Worm (Caenorhabditis elegans) whole organism, late embryonic: ENCODE measurements around the gene ttr-5.

Experiments
- T23F11.4 ChIP-seq: fragments of 200-800 bp; sonication (Bioruptor generic); optimal IDR thresholded peaks from 2 replicates; lab custom pipeline; 2018; ENCODE audit warnings: mild to moderate bottlenecking, missing genetic modification characterization, missing compliant biosample characterization
- ceh-14 ChIP-seq: sonication (generic microtip); optimal IDR thresholded peaks from 2 replicates; lab custom pipeline; 2016; ENCODE audit warnings: missing genotype, missing genetic modification characterization, missing compliant biosample characterization
- ceh-18 ChIP-seq: sonication (generic microtip); optimal IDR thresholded peaks from 2 replicates; lab custom pipeline; 2016; ENCODE audit warnings: missing genetic modification characterization, missing compliant biosample characterization
- ceh-34 ChIP-seq: sonication (generic microtip); optimal IDR thresholded peaks from 2 replicates; lab custom pipeline; 2016; ENCODE audit warnings: mild to moderate bottlenecking, missing genetic modification characterization, missing compliant biosample characterization
- ceh-6 ChIP-seq: fragments of 200-800 bp; sonication (Bioruptor generic); optimal IDR thresholded peaks from 2 replicates; lab custom pipeline; 2018; ENCODE audit warnings: mild to moderate bottlenecking, missing genetic modification characterization, missing compliant biosample characterization
- ceh-9 ChIP-seq: sonication (generic microtip); optimal IDR thresholded peaks from 2 replicates; lab custom pipeline; 2016; ENCODE audit warnings: mild to moderate bottlenecking, missing genetic modification characterization, inconsistent platforms, missing compliant biosample characterization
- elt-4 ChIP-seq: sonication (generic microtip); optimal IDR thresholded peaks from 2 replicates; lab custom pipeline; 2016; ENCODE audit warnings: missing genetic modification characterization, missing compliant biosample characterization
- eyg-1 ChIP-seq: sonication (generic microtip); optimal IDR thresholded peaks from 2 replicates; lab custom pipeline; 2016; ENCODE audit warnings: missing genotype, missing genetic modification characterization, missing compliant biosample characterization
- fkh-6 ChIP-seq: sonication (generic microtip); optimal IDR thresholded peaks from 2 replicates; lab custom pipeline; 2016; ENCODE audit warnings: missing genetic modification characterization, missing compliant biosample characterization
- hlh-15 ChIP-seq: sonication (generic microtip); optimal IDR thresholded peaks from 2 replicates; lab custom pipeline; 2016; ENCODE audit warnings: missing genetic modification characterization, missing compliant biosample characterization
- hlh-6 ChIP-seq: sonication (generic microtip); optimal IDR thresholded peaks from 2 replicates; lab custom pipeline; 2016; ENCODE audit warnings: missing genotype, missing genetic modification characterization, missing compliant biosample characterization
- lim-6 ChIP-seq: sonication (generic microtip); optimal IDR thresholded peaks from 2 replicates; lab custom pipeline; 2016; ENCODE audit warnings: missing genetic modification characterization, missing compliant biosample characterization
- mec-3 ChIP-seq: sonication (generic microtip); optimal IDR thresholded peaks from 2 replicates; lab custom pipeline; 2016; ENCODE audit warnings: borderline replicate concordance, missing genetic modification characterization, missing compliant biosample characterization
- odd-2 ChIP-seq: sonication (generic microtip); optimal IDR thresholded peaks from 2 replicates; lab custom pipeline; 2017; ENCODE audit warnings: antibody characterized with exemption, mild to moderate bottlenecking, missing genetic modification characterization, missing compliant biosample characterization
- pat-9 ChIP-seq: fragments of 200-800 bp; sonication (Bioruptor generic); optimal IDR thresholded peaks from 2 replicates; lab custom pipeline; 2018; ENCODE audit warnings: mild to moderate bottlenecking, missing genetic modification characterization, moderate library complexity, missing compliant biosample characterization
- pha-2 ChIP-seq: sonication (generic microtip); optimal IDR thresholded peaks from 2 replicates; lab custom pipeline; 2017; ENCODE audit warnings: mild to moderate bottlenecking, missing genetic modification characterization, missing compliant biosample characterization
- pha-4 ChIP-seq: fragments of 150-350 bp; optimal IDR thresholded peaks from 2 replicates; lab custom pipeline; 2018; ENCODE audit warnings: missing biosample characterization, missing genetic modification reagents, missing genetic modification characterization
- ref-2 ChIP-seq: sonication (generic microtip); optimal IDR thresholded peaks from 2 replicates; lab custom pipeline; 2016; ENCODE audit warnings: missing genetic modification characterization, missing compliant biosample characterization
- sox-4 ChIP-seq: sonication (generic microtip); optimal IDR thresholded peaks from 2 replicates; lab custom pipeline; 2017; ENCODE audit warnings: mild to moderate bottlenecking, missing genetic modification characterization, inconsistent platforms, missing compliant biosample characterization
- syd-9 ChIP-seq: sonication (generic microtip); optimal IDR thresholded peaks from 2 replicates; lab custom pipeline; 2016; ENCODE audit warnings: mild to moderate bottlenecking, missing genetic modification characterization, moderate library complexity, missing compliant biosample characterization
- tbx-2 ChIP-seq: sonication (generic microtip); optimal IDR thresholded peaks from 2 replicates; lab custom pipeline; 2016; ENCODE audit warnings: missing genetic modification characterization, missing compliant biosample characterization
- unc-3 ChIP-seq, 2 experiments: fragments of 200-800 bp in 1 of 2; sonication (Bioruptor generic) in 1 of 2; sonication (generic microtip) in 1 of 2; conservative IDR thresholded peaks in 1 of 2; optimal IDR thresholded peaks in 1 of 2; 2 replicates each; pipeline versions ENCODE4 v1.3.6 to Lab custom; 2016 to 2022; ENCODE audit warnings: missing compliant biosample characterization in 2 of 2, missing genetic modification characterization in 2 of 2, missing genetic modification reagents in 1 of 2
- unc-55 ChIP-seq: sonication (generic microtip); optimal IDR thresholded peaks from 2 replicates; lab custom pipeline; 2017; ENCODE audit warnings: missing biosample characterization, missing genetic modification reagents, missing genetic modification characterization

Gene ttr-5

DNA sequence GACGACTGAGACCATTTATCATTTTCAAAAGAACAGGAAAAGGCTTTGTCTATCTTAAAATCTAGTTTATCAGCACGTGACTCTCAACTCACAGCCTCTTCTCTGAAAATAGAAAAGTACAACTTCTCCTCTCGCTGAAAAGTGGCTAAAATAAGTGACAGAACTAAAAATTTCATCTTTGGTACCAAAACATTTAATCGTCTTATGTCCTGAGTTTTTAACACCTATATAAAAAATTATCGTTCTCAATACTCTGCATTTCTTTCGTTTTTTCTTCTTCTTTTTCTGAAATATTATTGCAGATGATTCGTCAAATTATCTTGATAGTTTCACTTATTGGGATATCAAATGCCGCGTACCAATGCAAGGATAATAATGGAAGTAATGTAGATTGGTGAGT, 36.9 kb downstream of the ttr-5 start, which contains the start of gene crn-6:
Gene crn-6, plus strand, starts transcription at position 301 of the 400 bp plus-strand sequence.
- no peak for TF ChIP-seq ref-2 (tag; lab: Kevin White, UChicago)
- no peak for TF ChIP-seq pat-9 (tag; lab: Kevin White, UChicago)
- TF ChIP-seq tbx-2 (tag; lab: Kevin White, UChicago) = no peak
- TF ChIP-seq sox-4 (tag; lab: Kevin White, UChicago) = no peak
- TF ChIP-seq lim-6 (tag; lab: Kevin White, UChicago) = no peak
- TF ChIP-seq mec-3 (tag; lab: Kevin White, UChicago) = no peak
- no peak for TF ChIP-seq eyg-1 (tag; lab: Kevin White, UChicago)
- TF ChIP-seq ceh-18 (tag; lab: Kevin White, UChicago) = no peak
- TF ChIP-seq ceh-6 = no peak
- no peak for TF ChIP-seq unc-3 (GFP tag; conservative IDR thresholded peaks at IDR 0.05; lab: Robert Waterston, UW)
- no peak for TF ChIP-seq unc-3 (tag; optimal IDR thresholded peaks at IDR 0.05; lab: Kevin White, UChicago)
- no peak for TF ChIP-seq pha-2 (tag; lab: Kevin White, UChicago)
- no peak for TF ChIP-seq T23F11.4
- TF ChIP-seq hlh-6 (tag; lab: Kevin White, UChicago) = no peak
- TF ChIP-seq unc-55 (GFP tag; lab: Kevin White, UChicago) = no peak
- TF ChIP-seq syd-9 (tag; lab: Kevin White, UChicago) = no peak
- no peak for TF ChIP-seq odd-2 (tag; lab: Kevin White, UChicago)

ce11 chrIII:9373779-9374178, 43.7 kb downstream of the ttr-5 start:
- TF ChIP-seq ceh-14 (tag; lab: Kevin White, UChicago) (no peak), ceh-34 (tag; lab: Kevin White, UChicago) (no peak), fkh-6 (tag; lab: Kevin White, UChicago) (no peak), elt-4 (tag; lab: Kevin White, UChicago) (no peak), ceh-9 (no peak), tbx-2 (tag; lab: Kevin White, UChicago) (no peak)

DNA sequence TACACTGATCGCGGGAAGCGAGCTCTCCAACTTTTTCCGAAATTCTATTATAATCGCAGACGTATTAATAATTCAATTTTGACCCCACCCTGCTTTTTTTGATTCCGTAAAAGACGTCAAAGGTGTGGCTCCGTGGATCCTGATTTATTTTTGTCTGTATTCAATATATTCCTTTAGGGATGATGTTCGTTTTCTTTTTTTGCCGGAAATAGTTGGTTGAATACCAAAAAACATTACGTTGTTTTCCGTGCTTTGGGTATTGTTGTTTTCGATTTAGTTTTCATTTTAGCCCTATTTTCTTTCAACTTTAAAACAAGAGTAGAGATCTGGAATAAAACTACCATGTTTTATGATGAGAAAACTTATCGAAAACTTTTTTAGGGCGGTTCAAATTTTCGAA, 46.6 kb downstream of the ttr-5 start:
- TF ChIP-seq pha-4 (no peak), hlh-15 (tag; lab: Kevin White, UChicago) (no peak)
